Worm (Caenorhabditis elegans): Measurements from ENCODE around the gene T13G4.7.
A peak's percentile ranks its signal among the peaks of the same experiment; 100 is the strongest.

The T13G4.7 gene

DNA sequence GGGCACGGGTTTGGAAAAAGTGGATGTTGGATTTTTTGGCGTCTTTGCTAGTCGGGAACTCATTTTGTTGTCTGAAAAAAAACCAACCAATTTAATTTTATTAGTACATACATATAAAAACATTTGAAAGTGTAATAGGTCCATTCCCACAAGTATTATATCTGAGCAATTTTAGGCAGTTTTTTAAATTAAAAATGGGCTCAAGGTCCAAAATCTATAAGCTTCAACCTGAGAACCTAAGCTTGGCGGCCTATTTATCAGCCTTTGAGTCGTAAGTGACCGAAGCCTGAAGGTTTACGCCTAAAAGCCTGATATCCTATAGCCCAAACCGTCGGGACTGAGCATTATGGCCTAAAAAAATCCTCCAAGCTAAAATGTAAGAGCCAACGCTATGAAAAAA is 12.5 kb upstream of the T13G4.7 start:
- no peak for TF ChIP-seq egl-18 (GFP tag; IDR thresholded peaks at IDR 0.05)
- TF ChIP-seq gei-17 (GFP tag; optimal IDR thresholded peaks at IDR 0.05), result no peak
- TF ChIP-seq unc-130 (GFP tag; optimal IDR thresholded peaks at IDR 0.05), result no peak
- no peak for TF ChIP-seq nfya-1 (tag; optimal IDR thresholded peaks at IDR 0.05; ENCODE audit: borderline replicate concordance, insufficient read depth)
- TF ChIP-seq madf-8 (GFP tag; conservative IDR thresholded peaks at IDR 0.05), result no peak
- no peak for TF ChIP-seq ceh-91 (GFP tag; IDR thresholded peaks at IDR 0.05)
- no peak for TF ChIP-seq Y95B8A.8 (GFP tag; IDR thresholded peaks at IDR 0.05)
- TF ChIP-seq mes-4 (tag; optimal IDR thresholded peaks at IDR 0.05), result no peak

ce11 chrX:1216833-1217232 is 10.9 kb upstream of the T13G4.7 start:
- no peak for TF ChIP-seq nhr-120 (GFP tag; IDR thresholded peaks at IDR 0.05)
- TF ChIP-seq F33H1.4 (GFP tag; IDR thresholded peaks at IDR 0.05), result no peak
- no peak for TF ChIP-seq ceh-58 (GFP tag; IDR thresholded peaks at IDR 0.05)
- no peak for TF ChIP-seq pha-4 (tag; optimal IDR thresholded peaks at IDR 0.05)
- no peak for TF ChIP-seq Y53G8AR.9 (GFP tag; conservative IDR thresholded peaks at IDR 0.05)
- no peak for TF ChIP-seq lir-1 (GFP tag; conservative IDR thresholded peaks at IDR 0.05)
- TF ChIP-seq tbp1 (GFP tag; optimal IDR thresholded peaks at IDR 0.05), result no peak
- no peak for TF ChIP-seq Y56A3A.18 (GFP tag; IDR thresholded peaks at IDR 0.05)
- no peak for TF ChIP-seq sea-2 (GFP tag; IDR thresholded peaks at IDR 0.05)
- no peak for TF ChIP-seq zim-3 (tag; optimal IDR thresholded peaks at IDR 0.05)
- no peak for TF ChIP-seq die-1 (tag; optimal IDR thresholded peaks at IDR 0.05)
- TF ChIP-seq unc-62 (GFP tag; optimal IDR thresholded peaks at IDR 0.05), result no peak
- no peak for TF ChIP-seq hrde-1 (tag; optimal IDR thresholded peaks at IDR 0.05; ENCODE audit: borderline replicate concordance)
- no peak for TF ChIP-seq gei-17 (GFP tag; optimal IDR thresholded peaks at IDR 0.05)

DNA sequence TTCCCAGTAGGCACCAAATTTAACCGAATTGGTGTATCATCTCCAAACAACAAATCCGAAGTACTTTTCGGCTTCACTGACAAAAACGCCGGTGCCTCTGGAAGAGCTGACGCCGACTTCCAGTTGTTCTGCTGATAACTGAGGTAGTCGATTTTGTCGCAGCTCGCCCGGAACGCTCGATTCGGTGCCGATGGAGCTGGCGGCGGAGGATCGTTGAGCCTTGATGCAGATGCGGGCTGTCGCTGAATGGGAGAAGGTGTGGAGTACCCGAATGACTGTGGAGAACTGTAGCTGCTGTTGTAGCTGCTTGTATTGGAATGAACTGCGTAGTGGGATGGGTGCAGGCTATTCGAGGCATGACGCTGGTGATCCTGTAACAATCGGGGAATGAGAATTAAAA is 7.2 kb upstream of the T13G4.7 start:
- TF ChIP-seq gei-17 (GFP tag; optimal IDR thresholded peaks at IDR 0.05) (no peak), dox-1 (GFP tag; IDR thresholded peaks at IDR 0.05) (no peak), zfh-2 (GFP tag; conservative IDR thresholded peaks at IDR 0.05) (peak; percentile 81), efl-1 (GFP tag; optimal IDR thresholded peaks at IDR 0.05) (no peak), lin-40 (tag; optimal IDR thresholded peaks at IDR 0.05) (no peak), egrh-3 (GFP tag; IDR thresholded peaks at IDR 0.05) (peak; percentile 34; the same call in 1 of the 2 replicates), madf-3 (GFP tag; IDR thresholded peaks at IDR 0.05) (peak; percentile 14; the same call in 1 of the 2 replicates), nhr-27 (tag; optimal IDR thresholded peaks at IDR 0.05) (no peak), ceh-100 (GFP tag; IDR thresholded peaks at IDR 0.05) (no peak)

DNA sequence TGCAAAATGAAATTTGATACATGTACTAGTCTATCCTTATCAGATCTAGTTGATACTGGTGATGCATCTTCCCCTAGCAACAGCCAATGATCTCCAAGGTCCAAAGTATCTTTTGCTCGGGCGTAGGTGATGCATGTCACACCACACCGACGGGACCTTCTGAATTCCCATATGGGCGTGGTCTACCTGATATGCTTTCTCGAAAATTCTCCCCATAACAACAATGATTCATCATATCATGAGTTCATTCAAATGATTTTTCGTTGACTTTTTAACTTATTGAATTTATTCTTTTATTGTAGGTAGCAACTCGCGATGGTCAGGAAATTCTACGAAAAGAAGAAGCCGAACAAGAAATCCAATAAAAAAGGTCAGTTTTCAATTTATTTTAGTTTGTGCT is 3.2 kb upstream of the T13G4.7 start, which contains the start of gene C46H3.1:
TSS of gene C46H3.1 (plus strand) at position 301 of the 400 bp plus-strand sequence.
- TF ChIP-seq sptf-2 (GFP tag; optimal IDR thresholded peaks at IDR 0.05) (no peak), let-607 (tag; optimal IDR thresholded peaks at IDR 0.05) (no peak), tbx-9 (tag; optimal IDR thresholded peaks at IDR 0.05; ENCODE audit: borderline replicate concordance) (no peak), dpff-1 (tag; optimal IDR thresholded peaks at IDR 0.05) (no peak), B0336.3 (GFP tag; IDR thresholded peaks at IDR 0.05) (no peak), F10E7.11 (tag; optimal IDR thresholded peaks at IDR 0.05) (no peak), ztf-26 (tag; optimal IDR thresholded peaks at IDR 0.05) (no peak), madf-10 (tag; optimal IDR thresholded peaks at IDR 0.05) (no peak), nfyb-1 (GFP tag; IDR thresholded peaks at IDR 0.05) (no peak), hmg-1.2 (GFP tag; IDR thresholded peaks at IDR 0.05) (no peak), lin-35 (GFP tag; optimal IDR thresholded peaks at IDR 0.05) (no peak), hrde-1 (tag; optimal IDR thresholded peaks at IDR 0.05; ENCODE audit: borderline replicate concordance) (no peak), ceh-79 (tag; optimal IDR thresholded peaks at IDR 0.05) (no peak), lir-1 (GFP tag; conservative IDR thresholded peaks at IDR 0.05) (no peak), hlh-12 (tag; optimal IDR thresholded peaks at IDR 0.05) (no peak), F49E8.2 (tag; optimal IDR thresholded peaks at IDR 0.05; ENCODE audit: insufficient read depth) (no peak), snpc-1.3 (tag; optimal IDR thresholded peaks at IDR 0.05; ENCODE audit: insufficient read depth) (no peak)

Measured in whole organism, young adult.